Fruit fly (Drosophila melanogaster) whole organism, embryonic: ENCODE results near the gene Tsf2.

Experiments used
- Atf6 ChIP-seq: fragments of 200-800 bp; sonication (Bioruptor generic); IDR thresholded peaks from 2 replicates; pipeline ENCODE4 v1.3.6; 2022; ENCODE audit warnings: missing biosample characterization, missing genetic modification characterization
- B-H2 ChIP-seq: fragments of 200-800 bp; sonication (Bioruptor generic); optimal IDR thresholded peaks from 2 replicates; lab custom pipeline; 2018; ENCODE audit warnings: missing biosample characterization, mild to moderate bottlenecking, missing genetic modification characterization
- Bdp1 ChIP-seq: fragments of 200-800 bp; sonication (Bioruptor generic); optimal IDR thresholded peaks from 3 replicates; lab custom pipeline; 2016; ENCODE audit warnings: missing biosample characterization, missing genetic modification characterization
- Blimp-1 ChIP-seq: fragments of 200-800 bp; sonication (Bioruptor generic); optimal IDR thresholded peaks from 3 replicates; lab custom pipeline; 2018; ENCODE audit warnings: missing biosample characterization, missing genetic modification characterization, mild to moderate bottlenecking, moderate library complexity, missing genetic modification reagents
- CG10431 ChIP-seq: fragments of 200-800 bp; sonication (Bioruptor generic); optimal IDR thresholded peaks from 3 replicates; lab custom pipeline; 2018; ENCODE audit warnings: missing biosample characterization, mild to moderate bottlenecking, missing genetic modification characterization
- CG10979 ChIP-seq: fragments of 200-800 bp; sonication (Bioruptor generic); optimal IDR thresholded peaks from 2 replicates; lab custom pipeline; 2018; ENCODE audit warnings: missing biosample characterization, mild to moderate bottlenecking, missing genetic modification characterization, moderate library complexity
- CG12391 ChIP-seq: fragments of 200-800 bp; sonication (Bioruptor generic); optimal IDR thresholded peaks from 3 replicates; lab custom pipeline; 2018; ENCODE audit warnings: missing biosample characterization, mild to moderate bottlenecking, missing genetic modification characterization, moderate library complexity
- CG14014 ChIP-seq: fragments of 200-800 bp; sonication (Bioruptor generic); IDR thresholded peaks from 2 replicates; pipeline ENCODE4 v1.3.6; 2022; ENCODE audit warnings: missing biosample characterization, missing genetic modification characterization
- CG15269 ChIP-seq: fragments of 200-800 bp; sonication (Bioruptor generic); optimal IDR thresholded peaks from 2 replicates; lab custom pipeline; 2018; ENCODE audit warnings: missing biosample characterization, mild to moderate bottlenecking, missing genetic modification characterization, moderate library complexity
- CG17385 ChIP-seq: fragments of 200-800 bp; sonication (Bioruptor generic); optimal IDR thresholded peaks from 3 replicates; lab custom pipeline; 2018; ENCODE audit warnings: missing biosample characterization, mild to moderate bottlenecking, missing genetic modification characterization
- CG17829 ChIP-seq: fragments of 200-800 bp; optimal IDR thresholded peaks from 2 replicates; lab custom pipeline; 2019; ENCODE audit warnings: missing biosample characterization, mild to moderate bottlenecking, missing genetic modification characterization, moderate library complexity
- CG18476 ChIP-seq: fragments of 200-800 bp; sonication (Bioruptor generic); optimal IDR thresholded peaks from 2 replicates; lab custom pipeline; 2016; ENCODE audit warnings: missing biosample characterization, mild to moderate bottlenecking, missing genetic modification characterization
- CG2202 ChIP-seq: fragments of 200-800 bp; sonication (Bioruptor generic); optimal IDR thresholded peaks from 2 replicates; lab custom pipeline; 2018; ENCODE audit warnings: missing biosample characterization, mild to moderate bottlenecking, missing genetic modification characterization
- CG3065 ChIP-seq: fragments of 200-800 bp; sonication (Bioruptor generic); optimal IDR thresholded peaks from 2 replicates; lab custom pipeline; 2016; ENCODE audit warnings: missing biosample characterization, missing genetic modification characterization
- CG32772 ChIP-seq: fragments of 200-800 bp; sonication (Bioruptor generic); IDR thresholded peaks from 2 replicates; pipeline ENCODE4 v1.3.6; 2022; ENCODE audit warnings: missing biosample characterization, missing genetic modification characterization
- CG34376 ChIP-seq: fragments of 200-800 bp; sonication (Bioruptor generic); optimal IDR thresholded peaks from 2 replicates; lab custom pipeline; 2018; ENCODE audit warnings: missing biosample characterization, mild to moderate bottlenecking, missing genetic modification characterization
- CG34422 ChIP-seq: fragments of 200-800 bp; sonication (Bioruptor generic); IDR thresholded peaks from 3 replicates; pipeline ENCODE4 v1.3.6; 2022; ENCODE audit warnings: missing biosample characterization, missing genetic modification characterization
- CG4854 ChIP-seq: fragments of 200-800 bp; sonication (Bioruptor generic); optimal IDR thresholded peaks from 2 replicates; lab custom pipeline; 2016; ENCODE audit warnings: missing biosample characterization, missing genetic modification characterization, inconsistent platforms
- CG5245 ChIP-seq: fragments of 200-800 bp; sonication (Bioruptor generic); optimal IDR thresholded peaks from 3 replicates; lab custom pipeline; 2016; ENCODE audit warnings: missing biosample characterization, missing genetic modification characterization
- CG7786 ChIP-seq: fragments of 200-800 bp; sonication (Bioruptor generic); optimal IDR thresholded peaks from 2 replicates; lab custom pipeline; 2016; ENCODE audit warnings: missing biosample characterization, missing genetic modification characterization
- CG8089 ChIP-seq: fragments of 200-800 bp; sonication (Bioruptor generic); optimal IDR thresholded peaks from 3 replicates; lab custom pipeline; 2016; ENCODE audit warnings: missing biosample characterization, missing genetic modification characterization
- CG9727 ChIP-seq: fragments of 200-800 bp; sonication (Bioruptor generic); optimal IDR thresholded peaks from 3 replicates; lab custom pipeline; 2017; ENCODE audit warnings: missing biosample characterization, mild to moderate bottlenecking, missing genetic modification characterization
- CG9932 ChIP-seq: fragments of 200-800 bp; sonication (Bioruptor generic); IDR thresholded peaks from 2 replicates; pipeline ENCODE4 v1.3.6; 2022; ENCODE audit warnings: missing biosample characterization, missing genetic modification characterization
- CTCF ChIP-seq: fragments of 200-800 bp; sonication (Bioruptor generic); optimal IDR thresholded peaks from 2 replicates; lab custom pipeline; 2017; ENCODE audit warnings: missing biosample characterization, mild to moderate bottlenecking, missing genetic modification characterization, moderate library complexity
- Chrac-16 ChIP-seq: fragments of 200-800 bp; sonication (Bioruptor generic); optimal IDR thresholded peaks from 3 replicates; lab custom pipeline; 2016; ENCODE audit warnings: missing biosample characterization, missing genetic modification characterization
- D19A ChIP-seq: fragments of 200-800 bp; optimal IDR thresholded peaks from 3 replicates; lab custom pipeline; 2019; ENCODE audit warnings: missing biosample characterization, mild to moderate bottlenecking, missing genetic modification characterization, moderate library complexity
- Dp ChIP-seq: fragments of 200-800 bp; sonication (Bioruptor generic); optimal IDR thresholded peaks from 2 replicates; lab custom pipeline; 2018; ENCODE audit warnings: missing biosample characterization, mild to moderate bottlenecking, missing genetic modification characterization, moderate library complexity
- E2f2 ChIP-seq: fragments of 200-800 bp; sonication (Bioruptor generic); IDR thresholded peaks from 2 replicates; pipeline ENCODE4 v1.3.6; 2022; ENCODE audit warnings: missing biosample characterization, missing genetic modification characterization
- Hmr ChIP-seq: fragments of 200-800 bp; sonication (Bioruptor generic); optimal IDR thresholded peaks from 3 replicates; lab custom pipeline; 2017; ENCODE audit warnings: mild to moderate bottlenecking, missing biosample characterization, missing genetic modification reagents, missing genetic modification characterization
- Hr51 ChIP-seq, 2 experiments: fragments of 200-800 bp; sonication (Bioruptor generic); optimal IDR thresholded peaks; 2 replicates in 1 of 2; 3 replicates in 1 of 2; lab custom pipeline; 2016 to 2018; ENCODE audit warnings: missing biosample characterization in 2 of 2, missing genetic modification characterization in 2 of 2, mild to moderate bottlenecking in 1 of 2, moderate library complexity in 1 of 2
- Hsf ChIP-seq: fragments of 200-800 bp; sonication (Bioruptor generic); optimal IDR thresholded peaks from 3 replicates; lab custom pipeline; 2016; ENCODE audit warnings: missing biosample characterization, missing genetic modification characterization
- MBD-R2 ChIP-seq: fragments of 200-800 bp; sonication (Bioruptor generic); IDR thresholded peaks from 2 replicates; pipeline ENCODE4 v1.3.6; 2022; ENCODE audit warnings: missing biosample characterization, missing genetic modification characterization
- Meics ChIP-seq: fragments of 200-800 bp; sonication (Bioruptor generic); optimal IDR thresholded peaks from 2 replicates; lab custom pipeline; 2017; ENCODE audit warnings: missing biosample characterization, mild to moderate bottlenecking, missing genetic modification characterization
- NfI ChIP-seq: fragments of 200-800 bp; sonication (Bioruptor generic); optimal IDR thresholded peaks from 3 replicates; lab custom pipeline; 2018; ENCODE audit warnings: missing biosample characterization, mild to moderate bottlenecking, missing genetic modification characterization, moderate library complexity
- Ptx1 ChIP-seq: fragments of 200-800 bp; sonication (Bioruptor generic); IDR thresholded peaks from 2 replicates; pipeline ENCODE4 v1.3.6; 2022; ENCODE audit warnings: missing biosample characterization, missing genetic modification characterization
- Rfx ChIP-seq: fragments of 200-800 bp; sonication (Bioruptor generic); IDR thresholded peaks from 2 replicates; pipeline ENCODE4 v1.3.6; 2022; ENCODE audit warnings: missing biosample characterization, missing genetic modification characterization
- Sox100B ChIP-seq: fragments of 200-800 bp; sonication (Bioruptor generic); optimal IDR thresholded peaks from 3 replicates; lab custom pipeline; 2018; ENCODE audit warnings: missing biosample characterization, mild to moderate bottlenecking, missing genetic modification characterization
- Sry-β ChIP-seq: fragments of 200-800 bp; sonication (Bioruptor generic); optimal IDR thresholded peaks from 2 replicates; lab custom pipeline; 2018; ENCODE audit warnings: missing biosample characterization, mild to moderate bottlenecking, missing genetic modification characterization, moderate library complexity
- Vsx1 ChIP-seq: fragments of 200-800 bp; sonication (Bioruptor generic); optimal IDR thresholded peaks from 2 replicates; lab custom pipeline; 2017; ENCODE audit warnings: missing biosample characterization, mild to moderate bottlenecking, missing genetic modification characterization, missing genetic modification reagents
- dmrt11E ChIP-seq: fragments of 200-800 bp; sonication (Bioruptor generic); optimal IDR thresholded peaks from 3 replicates; lab custom pipeline; 2018; ENCODE audit warnings: missing biosample characterization, mild to moderate bottlenecking, missing genetic modification characterization, moderate library complexity
- ems ChIP-seq: fragments of 200-800 bp; sonication (Bioruptor generic); optimal IDR thresholded peaks from 3 replicates; lab custom pipeline; 2016; ENCODE audit warnings: missing biosample characterization, missing genetic modification characterization
- lbe ChIP-seq: fragments of 200-800 bp; sonication (Bioruptor generic); optimal IDR thresholded peaks from 2 replicates; lab custom pipeline; 2016; ENCODE audit warnings: missing biosample characterization, mild to moderate bottlenecking, missing genetic modification characterization
- lov ChIP-seq, 2 experiments: fragments of 200-800 bp in 1 of 2; fragments of >200 bp in 1 of 2; sonication (Bioruptor generic) in 1 of 2; IDR thresholded peaks in 1 of 2; optimal IDR thresholded peaks in 1 of 2; 2 replicates in 1 of 2; 3 replicates in 1 of 2; pipeline versions ENCODE4 v1.3.6 to Lab custom; 2017 to 2022; ENCODE audit warnings: missing biosample characterization in 1 of 2, missing genetic modification characterization in 1 of 2
- nmo ChIP-seq: fragments of 200-800 bp; sonication (Bioruptor generic); optimal IDR thresholded peaks from 2 replicates; lab custom pipeline; 2018; ENCODE audit warnings: missing biosample characterization, mild to moderate bottlenecking, missing genetic modification characterization, moderate library complexity
- pzg ChIP-seq: fragments of 200-800 bp; sonication (Bioruptor generic); optimal IDR thresholded peaks from 3 replicates; lab custom pipeline; 2018; ENCODE audit warnings: missing biosample characterization, mild to moderate bottlenecking, missing genetic modification characterization, moderate library complexity
- salm ChIP-seq: fragments of 200-800 bp; sonication (Bioruptor generic); optimal IDR thresholded peaks from 2 replicates; lab custom pipeline; 2018; ENCODE audit warnings: missing biosample characterization, mild to moderate bottlenecking, missing genetic modification characterization
- scrt ChIP-seq: fragments of 200-800 bp; sonication (Bioruptor generic); optimal IDR thresholded peaks from 2 replicates; lab custom pipeline; 2018; ENCODE audit warnings: missing biosample characterization, mild to moderate bottlenecking, missing genetic modification characterization, moderate library complexity
- sob ChIP-seq: fragments of 200-800 bp; sonication (Bioruptor generic); IDR thresholded peaks from 2 replicates; pipeline ENCODE4 v1.3.6; 2022; ENCODE audit warnings: missing biosample characterization, missing genetic modification characterization
- stwl ChIP-seq: fragments of 200-800 bp; sonication (Bioruptor generic); optimal IDR thresholded peaks from 3 replicates; lab custom pipeline; 2018; ENCODE audit warnings: missing biosample characterization, mild to moderate bottlenecking, missing genetic modification characterization, moderate library complexity
- tin ChIP-seq: fragments of 200-800 bp; sonication (Bioruptor generic); optimal IDR thresholded peaks from 3 replicates; lab custom pipeline; 2016; ENCODE audit warnings: missing biosample characterization, missing genetic modification characterization

Tsf2 gene

DNA sequence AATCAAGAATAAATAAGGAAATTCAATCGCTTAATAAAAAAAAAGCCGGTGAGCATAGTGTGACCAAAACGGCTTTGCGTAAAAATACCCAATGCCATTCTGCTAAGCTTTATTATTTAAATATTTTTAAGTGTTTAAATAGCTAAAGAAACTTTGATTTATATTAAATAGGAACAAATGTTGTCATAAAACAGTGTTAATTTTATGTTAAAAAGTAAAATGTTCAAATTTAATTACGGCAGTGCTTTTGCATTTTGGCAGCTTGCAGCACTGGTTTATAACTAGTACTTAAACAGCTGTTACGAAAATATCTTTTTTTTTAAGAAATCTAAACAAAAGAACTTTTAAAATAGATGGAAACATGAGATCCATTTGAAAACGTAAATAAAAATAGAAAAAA, 32.3 kb downstream of the Tsf2 start, which contains the start of the genes CG10638 and CG10681 (continued):
- TF ChIP-seq pzg (GFP tag; lab: Kevin White, UChicago) (peak; percentile 60), Dp (GFP tag; lab: Kevin White, UChicago) (peak; percentile 49), Ptx1 (GFP tag; lab: Robert Waterston, UW) (0 out of 2 replicates have a peak, but pooled peaks have one; percentile 16), tin (GFP tag; lab: Kevin White, UChicago) (peak; percentile 43), Bdp1 (no peak), CG32772 (peak; percentile 53), NfI (GFP tag; lab: Kevin White, UChicago) (peak; percentile 27), CG15269 (tag; lab: Kevin White, UChicago) (peak; percentile 39), ems (no peak), CG4854 (GFP tag; lab: Kevin White, UChicago) (peak; percentile 10), CG3065 (no peak), nmo (peak; percentile 55), Hsf (GFP tag; lab: Kevin White, UChicago) (peak; percentile 46), lbe (GFP tag; lab: Kevin White, UChicago) (peak; percentile 85), CG17829 (tag; lab: Kevin White, UChicago) (peak; percentile 57), dmrt11E (peak; percentile 8), CTCF (peak; percentile 2), CG14014 (GFP tag; lab: Robert Waterston, UW) (no peak), CG9727 (GFP tag; lab: Kevin White, UChicago) (peak; percentile 26), E2f2 (peak; percentile 51; the same call in 1 of the 2 replicates), Sry-β (GFP tag; lab: Kevin White, UChicago) (no peak), Rfx (GFP tag; lab: Robert Waterston, UW) (peak; percentile 21; the same call in 1 of the 2 replicates), CG34422 (GFP tag; lab: Robert Waterston, UW) (peak; percentile 55; the same call in 1 of the 3 replicates), scrt (GFP tag; lab: Kevin White, UChicago) (peak; percentile 40), CG9932 (GFP tag; lab: Robert Waterston, UW) (peak; percentile 62), B-H2 (peak; percentile 43), Hmr (GFP tag; lab: Kevin White, UChicago) (peak; percentile 13), lov (optimal IDR thresholded peaks at IDR 0.05; lab: Kevin White, UChicago) (no peak), lov (GFP tag; IDR thresholded peaks at IDR 0.05; lab: Robert Waterston, UW) (no peak), CG12391 (tag; lab: Kevin White, UChicago) (peak; percentile 79), D19A (tag; lab: Kevin White, UChicago) (peak; percentile 34), Vsx1 (GFP tag; lab: Kevin White, UChicago) (peak; percentile 56), Meics (no peak), Atf6 (GFP tag; lab: Robert Waterston, UW) (peak; percentile 29; the same call in 1 of the 2 replicates), CG18476 (GFP tag; lab: Kevin White, UChicago) (peak; percentile 53), CG8089 (no peak), CG10431 (GFP tag; lab: Kevin White, UChicago) (peak; percentile 34), CG34376 (GFP tag; lab: Kevin White, UChicago) (no peak), Blimp-1 (peak; percentile 41), MBD-R2 (GFP tag; lab: Robert Waterston, UW) (peak; percentile 77), CG7786 (GFP tag; lab: Kevin White, UChicago) (no peak), Chrac-16 (GFP tag; lab: Kevin White, UChicago) (peak; percentile 48), stwl (tag; lab: Kevin White, UChicago) (peak; percentile 86), CG5245 (GFP tag; lab: Kevin White, UChicago) (peak; percentile 49), salm (no peak), Sox100B (GFP tag; lab: Kevin White, UChicago) (peak; percentile 53), CG2202 (tag; lab: Kevin White, UChicago) (peak; percentile 26), sob (peak; percentile 37; the same call in 1 of the 2 replicates), Hr51 (GFP tag; optimal IDR thresholded peaks at IDR 0.05; lab: Kevin White, UChicago) (peak in 1 of 2 experiments; percentile 36), CG10979 (tag; lab: Kevin White, UChicago) (peak; percentile 12), CG17385 (peak; percentile 41)
